Worm (Caenorhabditis elegans) whole organism, L2 larva: ENCODE data around the gene ebp-3.
"Not testable (repeated sequence)": the region's sequence is repeated elsewhere in the genome, so short reads cannot be mapped to it uniquely, and the experiment has no call there.

ENCODE experiments used
- C34F6.9 ChIP-seq: fragments of 150-350 bp; optimal IDR thresholded peaks from 2 replicates; lab custom pipeline; 2014; ENCODE audit warnings: missing biosample characterization, missing genetic modification characterization
- F13H6.1 ChIP-seq: sonication (generic microtip); optimal IDR thresholded peaks from 2 replicates; lab custom pipeline; 2016; ENCODE audit warnings: missing genetic modification characterization, missing compliant biosample characterization
- R02D3.7 ChIP-seq: fragments of 150-350 bp; optimal IDR thresholded peaks from 2 replicates; lab custom pipeline; 2014; ENCODE audit warnings: missing biosample characterization, missing genetic modification characterization
- ZK546.5 ChIP-seq: sonication (generic microtip); optimal IDR thresholded peaks from 2 replicates; lab custom pipeline; 2017; ENCODE audit warnings: missing biosample characterization, missing genetic modification characterization
- aly-2 ChIP-seq: fragments of 150-350 bp; optimal IDR thresholded peaks from 2 replicates; lab custom pipeline; 2014; ENCODE audit warnings: missing biosample characterization, missing genetic modification characterization
- blmp-1 ChIP-seq: sonication (generic microtip); optimal IDR thresholded peaks from 2 replicates; lab custom pipeline; 2017; ENCODE audit warnings: missing genetic modification characterization, mild to moderate bottlenecking, missing compliant biosample characterization, antibody characterized with exemption, moderate library complexity; ENCODE audit not compliant: insufficient read depth
- ceh-16 ChIP-seq: fragments of 150-350 bp; optimal IDR thresholded peaks from 2 replicates; lab custom pipeline; 2014; ENCODE audit warnings: missing biosample characterization, missing genetic modification characterization
- crh-2 ChIP-seq: sonication (generic microtip); optimal IDR thresholded peaks from 2 replicates; lab custom pipeline; 2017; ENCODE audit warnings: missing biosample characterization, missing genetic modification characterization
- dmd-4 ChIP-seq: sonication (generic microtip); optimal IDR thresholded peaks from 2 replicates; lab custom pipeline; 2017; ENCODE audit warnings: missing biosample characterization, missing genetic modification characterization
- egl-27 ChIP-seq: sonication (generic microtip); optimal IDR thresholded peaks from 3 replicates; lab custom pipeline; 2017; ENCODE audit warnings: missing biosample characterization, missing genetic modification reagents, missing genetic modification characterization
- elt-1 ChIP-seq: fragments of 150-350 bp; optimal IDR thresholded peaks from 2 replicates; lab custom pipeline; 2014; ENCODE audit warnings: missing biosample characterization, missing genetic modification characterization
- elt-3 ChIP-seq: sonication (generic microtip); optimal IDR thresholded peaks from 2 replicates; lab custom pipeline; 2017; ENCODE audit warnings: missing biosample characterization, missing genetic modification characterization
- fos-1 ChIP-seq: fragments of 150-350 bp; optimal IDR thresholded peaks from 2 replicates; lab custom pipeline; 2014; ENCODE audit warnings: missing biosample characterization, missing genetic modification characterization
- gmeb-1 ChIP-seq: fragments of 150-350 bp; optimal IDR thresholded peaks from 2 replicates; lab custom pipeline; 2014; ENCODE audit warnings: missing biosample characterization, missing genetic modification characterization
- lin-11 ChIP-seq: fragments of 150-350 bp; sonication (generic microtip); optimal IDR thresholded peaks from 2 replicates; lab custom pipeline; 2014; ENCODE audit warnings: missing biosample characterization, missing genetic modification characterization, inconsistent platforms, mixed read lengths
- lsy-2 ChIP-seq, 2 experiments: fragments of 150-350 bp in 1 of 2; sonication (generic microtip) in 1 of 2; optimal IDR thresholded peaks; 2 replicates each; lab custom pipeline; 2014 to 2017; ENCODE audit warnings: missing biosample characterization in 2 of 2, missing genetic modification characterization in 2 of 2
- mab-5 ChIP-seq: fragments of 150-350 bp; optimal IDR thresholded peaks from 2 replicates; lab custom pipeline; 2014; ENCODE audit warnings: missing biosample characterization, missing genetic modification characterization
- mbf-1 ChIP-seq: sonication (generic microtip); optimal IDR thresholded peaks from 2 replicates; lab custom pipeline; 2017; ENCODE audit warnings: missing biosample characterization, missing genetic modification characterization
- mdl-1 ChIP-seq, 2 experiments: fragments of 150-350 bp in 1 of 2; sonication (generic microtip) in 1 of 2; optimal IDR thresholded peaks; 2 replicates each; lab custom pipeline; 2017; ENCODE audit warnings: missing biosample characterization in 2 of 2, missing genetic modification characterization in 2 of 2
- nhr-10 ChIP-seq: sonication (generic microtip); optimal IDR thresholded peaks from 2 replicates; lab custom pipeline; 2017; ENCODE audit warnings: missing biosample characterization, missing genetic modification characterization
- nhr-11 ChIP-seq: fragments of 150-350 bp; optimal IDR thresholded peaks from 2 replicates; lab custom pipeline; 2014; ENCODE audit warnings: missing biosample characterization, missing genetic modification characterization
- nhr-12 ChIP-seq: fragments of 150-350 bp; optimal IDR thresholded peaks from 2 replicates; lab custom pipeline; 2014; ENCODE audit warnings: missing biosample characterization, missing genetic modification characterization
- nhr-129 ChIP-seq: fragments of 150-350 bp; optimal IDR thresholded peaks from 2 replicates; lab custom pipeline; 2014; ENCODE audit warnings: missing biosample characterization, missing genetic modification characterization
- nhr-21 ChIP-seq: fragments of 150-350 bp; optimal IDR thresholded peaks from 2 replicates; lab custom pipeline; 2014; ENCODE audit warnings: missing biosample characterization, missing genetic modification characterization
- nhr-23 ChIP-seq: fragments of 150-350 bp; optimal IDR thresholded peaks from 2 replicates; lab custom pipeline; 2014; ENCODE audit warnings: missing biosample characterization, missing genetic modification reagents, missing genetic modification characterization
- nhr-237 ChIP-seq: fragments of 150-350 bp; optimal IDR thresholded peaks from 2 replicates; lab custom pipeline; 2014; ENCODE audit warnings: missing biosample characterization, missing genetic modification characterization
- nhr-25 ChIP-seq: fragments of 150-350 bp; sonication (generic microtip); optimal IDR thresholded peaks from 3 replicates; lab custom pipeline; 2014; ENCODE audit warnings: missing biosample characterization, missing genetic modification characterization
- nhr-77 ChIP-seq: fragments of 150-350 bp; optimal IDR thresholded peaks from 2 replicates; lab custom pipeline; 2014; ENCODE audit warnings: missing biosample characterization, missing genetic modification characterization
- peb-1 ChIP-seq: fragments of 150-350 bp; optimal IDR thresholded peaks from 2 replicates; lab custom pipeline; 2014; ENCODE audit warnings: missing biosample characterization, missing genetic modification characterization
- sem-4 ChIP-seq: fragments of 150-350 bp; optimal IDR thresholded peaks from 2 replicates; lab custom pipeline; 2014; ENCODE audit warnings: missing biosample characterization, missing genetic modification reagents, missing genetic modification characterization
- sma-3 ChIP-seq: sonication (generic microtip); optimal IDR thresholded peaks from 2 replicates; lab custom pipeline; 2016; ENCODE audit warnings: missing genetic modification reagents, missing genetic modification characterization, missing compliant biosample characterization
- snpc-4 ChIP-seq: fragments of 150-350 bp; optimal IDR thresholded peaks from 2 replicates; lab custom pipeline; 2014; ENCODE audit warnings: missing biosample characterization, missing genetic modification characterization
- unc-55 ChIP-seq: fragments of 150-350 bp; sonication (generic microtip); optimal IDR thresholded peaks from 3 replicates; lab custom pipeline; 2014; ENCODE audit warnings: missing biosample characterization, missing genetic modification reagents, missing genetic modification characterization
- unc-62 ChIP-seq: fragments of 150-350 bp; optimal IDR thresholded peaks from 2 replicates; lab custom pipeline; 2014; ENCODE audit warnings: missing biosample characterization, missing genetic modification reagents, missing genetic modification characterization
- zag-1 ChIP-seq: fragments of 150-350 bp; optimal IDR thresholded peaks from 2 replicates; lab custom pipeline; 2014; ENCODE audit warnings: missing biosample characterization, missing genetic modification characterization
- ztf-1 ChIP-seq: fragments of 200-800 bp; sonication (Bioruptor generic); conservative IDR thresholded peaks from 2 replicates; pipeline ENCODE4 v1.3.6; 2022; ENCODE audit warnings: missing genetic modification characterization, missing compliant biosample characterization
- ztf-11 ChIP-seq: sonication (generic microtip); optimal IDR thresholded peaks from 2 replicates; lab custom pipeline; 2017; ENCODE audit warnings: missing biosample characterization, missing genetic modification characterization
- ztf-4 ChIP-seq: fragments of 150-350 bp; optimal IDR thresholded peaks from 2 replicates; lab custom pipeline; 2014; ENCODE audit warnings: missing biosample characterization, missing genetic modification characterization

Gene ebp-3

ce11 chrV:18055297-18056019 lies at the start of gene ebp-3, which contains the start of gene Y59A8B.25:
Gene ebp-3 (plus strand): TSS chrV:18055969.
Gene Y59A8B.25 (minus strand): TSS chrV:18055397.
- TF ChIP-seq nhr-10, dmd-4, C34F6.9 (tag; lab: Kevin White, UChicago): not testable (repeated sequence)

- not testable (repeated sequence) for TF ChIP-seq fos-1 (tag; lab: Kevin White, UChicago); ZK546.5; gmeb-1 (tag; lab: Kevin White, UChicago)
These were observed 48.8 kb upstream of the ebp-3 start, which contains the start of gene Y59A8B.19 for ce11 chrV:18006930-18007329. Gene Y59A8B.19 (plus strand): TSS chrV:18007230.

ce11 chrV:18008680-18009079 lies 47.1 kb upstream of the ebp-3 start:
- TF ChIP-seq peb-1 (tag; lab: Kevin White, UChicago) (no peak), nhr-21 (no peak), nhr-23 (tag; lab: Kevin White, UChicago) (no peak), aly-2 (tag; lab: Kevin White, UChicago) (no peak), mbf-1 (tag; lab: Kevin White, UChicago) (no peak), zag-1 (tag; lab: Kevin White, UChicago) (no peak), ztf-4 (no peak), lsy-2 (tag; optimal IDR thresholded peaks at IDR 0.05; lab: Kevin White, UChicago) (no peak), nhr-77 (tag; lab: Kevin White, UChicago) (no peak), F13H6.1 (tag; lab: Kevin White, UChicago) (no peak), nhr-237 (tag; lab: Kevin White, UChicago) (no peak), blmp-1 (tag; lab: Kevin White, UChicago) (no peak), ZK546.5 (no peak), mdl-1 (tag; optimal IDR thresholded peaks at IDR 0.05; lab: Kevin White, UChicago) (no peak), ztf-11 (no peak), snpc-4 (no peak), ztf-1 (GFP tag; lab: Robert Waterston, UW) (no peak), lin-11 (no peak), fos-1 (tag; lab: Kevin White, UChicago) (no peak), nhr-12 (tag; lab: Kevin White, UChicago) (no peak)

ce11 chrV:18010737-18011136 lies 45.0 kb upstream of the ebp-3 start, which contains the start of gene Y59A8B.26:
Gene Y59A8B.26 (minus strand): TSS chrV:18010837.
- TF ChIP-seq R02D3.7; nhr-11 (tag; lab: Kevin White, UChicago); elt-3: not testable (repeated sequence)

ce11 chrV:18014116-18014515 lies 41.7 kb upstream of the ebp-3 start, which contains the start of gene srh-133:
Gene srh-133 (minus strand): TSS chrV:18014216.
- TF ChIP-seq nhr-23 (tag; lab: Kevin White, UChicago) (no peak), sma-3 (no peak)

DNA sequence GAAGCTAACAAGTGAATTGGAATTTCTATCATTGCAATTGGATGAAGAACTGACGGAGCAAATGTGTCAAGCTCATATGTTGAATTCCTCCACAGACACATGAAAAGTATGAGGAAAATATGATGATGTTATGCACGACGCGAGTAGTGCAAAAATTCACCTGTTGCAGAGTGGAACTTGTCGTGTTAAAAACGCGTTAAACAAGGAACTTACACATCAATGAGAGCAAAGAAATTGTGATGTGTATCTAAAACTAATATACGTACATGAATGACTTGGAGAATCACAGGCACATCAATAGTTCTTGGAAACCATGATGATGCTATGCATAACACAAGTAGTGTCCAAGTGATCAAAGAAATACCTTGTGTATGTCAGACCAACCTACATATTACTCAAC lies 38.5 kb upstream of the ebp-3 start, which contains the start of gene srh-134:
Gene srh-134, minus strand, starts transcription at position 101 of the 400 bp plus-strand sequence.
- TF ChIP-seq sem-4 (tag; lab: Kevin White, UChicago): no peak
- no peak for TF ChIP-seq unc-55 (GFP tag; lab: Kevin White, UChicago)
- TF ChIP-seq unc-62 (GFP tag; lab: Kevin White, UChicago): no peak
- TF ChIP-seq lin-11: no peak
- TF ChIP-seq nhr-25 (tag; lab: Kevin White, UChicago): no peak
- no peak for TF ChIP-seq aly-2 (tag; lab: Kevin White, UChicago)
- no peak for TF ChIP-seq C34F6.9 (tag; lab: Kevin White, UChicago)
- TF ChIP-seq elt-3: no peak
- TF ChIP-seq ZK546.5: no peak
- no peak for TF ChIP-seq nhr-21
- TF ChIP-seq elt-1: no peak
- no peak for TF ChIP-seq egl-27 (tag; lab: Kevin White, UChicago)
- TF ChIP-seq nhr-129: no peak
- TF ChIP-seq nhr-237 (tag; lab: Kevin White, UChicago): no peak
- TF ChIP-seq crh-2 (tag; lab: Kevin White, UChicago): no peak
- TF ChIP-seq sma-3: no peak
- no peak for TF ChIP-seq ztf-4
- TF ChIP-seq ceh-16: no peak
- no peak for TF ChIP-seq mab-5 (tag; lab: Kevin White, UChicago)
- TF ChIP-seq gmeb-1 (tag; lab: Kevin White, UChicago): no peak
